Worm (Caenorhabditis elegans): ENCODE measurements around the gene sprp-4.

ce11 chrX:8888835-8889234 lies 35.4 kb upstream of the sprp-4 start:
- TF ChIP-seq mls-2 (tag; optimal IDR thresholded peaks at IDR 0.05) (no peak), lin-13 (tag; optimal IDR thresholded peaks at IDR 0.05) (no peak), ces-1 (GFP tag; optimal IDR thresholded peaks at IDR 0.05) (no peak), snpc-4 (tag; optimal IDR thresholded peaks at IDR 0.05) (no peak), mep-1 (tag; optimal IDR thresholded peaks at IDR 0.05) (no peak), unc-62 (GFP tag; optimal IDR thresholded peaks at IDR 0.05) (peak; percentile 67), nhr-237 (tag; optimal IDR thresholded peaks at IDR 0.05) (no peak), elt-1 (tag; optimal IDR thresholded peaks at IDR 0.05; ENCODE audit: borderline replicate concordance, insufficient read depth) (no peak), drap-1 (GFP tag; optimal IDR thresholded peaks at IDR 0.05) (no peak), ztf-11 (tag; optimal IDR thresholded peaks at IDR 0.05) (no peak), nhr-28 (tag; optimal IDR thresholded peaks at IDR 0.05) (no peak), blmp-1 (tag; optimal IDR thresholded peaks at IDR 0.05) (no peak)

Measured in whole organism, mixed stage, embryonic.